Worm (Caenorhabditis elegans) whole organism, L4 larva: ENCODE measurements around the gene srh-55.
A peak's percentile ranks its signal among the peaks of the same experiment; 100 is the strongest.
"Not testable (repeated sequence)": the region's sequence is repeated elsewhere in the genome, so short reads cannot be mapped to it uniquely, and the experiment has no call there.

ENCODE experiments used
- F10B5.3 ChIP-seq: sonication (generic microtip); optimal IDR thresholded peaks from 2 replicates; lab custom pipeline; 2016; ENCODE audit warnings: mild to moderate bottlenecking, missing genetic modification characterization, missing compliant biosample characterization
- F26F4.8 ChIP-seq: fragments of 200-800 bp; sonication (Bioruptor generic); conservative IDR thresholded peaks from 2 replicates; pipeline ENCODE4 v1.3.6; 2022; ENCODE audit warnings: missing genetic modification characterization, missing compliant biosample characterization
- F37D6.2 ChIP-seq: sonication (generic microtip); optimal IDR thresholded peaks from 2 replicates; lab custom pipeline; 2016; ENCODE audit warnings: mild to moderate bottlenecking, missing genetic modification characterization, missing compliant biosample characterization
- F49E8.2 ChIP-seq: sonication (generic microtip); optimal IDR thresholded peaks from 2 replicates; lab custom pipeline; 2016; ENCODE audit warnings: missing compliant biosample characterization, mild to moderate bottlenecking, missing genetic modification characterization, borderline replicate concordance
- Y5F2A.4 ChIP-seq: fragments of 200-800 bp; sonication (Bioruptor generic); optimal IDR thresholded peaks from 2 replicates; lab custom pipeline; 2018; ENCODE audit warnings: mild to moderate bottlenecking, missing genetic modification characterization, missing compliant biosample characterization
- ZK337.2 ChIP-seq: fragments of 200-800 bp; sonication (Bioruptor generic); IDR thresholded peaks from 2 replicates; pipeline ENCODE4 v1.3.6; 2022; ENCODE audit warnings: missing genetic modification reagents, missing genetic modification characterization, missing compliant biosample characterization
- ama-1 ChIP-seq: fragments of 150-350 bp; optimal IDR thresholded peaks from 2 replicates; lab custom pipeline; 2014; ENCODE audit warnings: inconsistent platforms, mixed read lengths
- arid-1 ChIP-seq: fragments of 200-800 bp; sonication (Bioruptor generic); conservative IDR thresholded peaks from 2 replicates; pipeline ENCODE4 v1.3.6; 2022; ENCODE audit warnings: missing genetic modification reagents, missing genetic modification characterization, missing compliant biosample characterization
- ceh-28 ChIP-seq: fragments of 150-350 bp; optimal IDR thresholded peaks from 2 replicates; lab custom pipeline; 2014; ENCODE audit warnings: missing biosample characterization, missing genetic modification reagents, missing genetic modification characterization
- ceh-62 ChIP-seq: sonication (generic microtip); optimal IDR thresholded peaks from 2 replicates; lab custom pipeline; 2017; ENCODE audit warnings: missing biosample characterization, missing genetic modification characterization
- daf-12 ChIP-seq: fragments of 150-350 bp; optimal IDR thresholded peaks from 2 replicates; lab custom pipeline; 2014; ENCODE audit warnings: missing biosample characterization, missing genetic modification reagents, missing genetic modification characterization
- daf-16 ChIP-seq, 3 experiments: sonication (generic microtip); optimal IDR thresholded peaks; 2 replicates each; lab custom pipeline; 2016 to 2017; ENCODE audit warnings: missing genetic modification characterization in 3 of 3, missing genetic modification reagents in 3 of 3, mild to moderate bottlenecking in 2 of 3, missing compliant biosample characterization in 2 of 3, missing biosample characterization in 1 of 3, moderate library complexity in 1 of 3
- daf-19 ChIP-seq: fragments of 200-800 bp; sonication (Bioruptor generic); conservative IDR thresholded peaks from 2 replicates; pipeline ENCODE4 v1.3.6; 2022; ENCODE audit warnings: missing genetic modification characterization, missing compliant biosample characterization
- dmd-6 ChIP-seq: fragments of 200-800 bp; sonication (Bioruptor generic); IDR thresholded peaks from 2 replicates; pipeline ENCODE4 v1.3.6; 2022; ENCODE audit warnings: missing genetic modification reagents, missing genetic modification characterization, missing compliant biosample characterization
- dmd-8 ChIP-seq: fragments of 200-800 bp; sonication (Bioruptor generic); IDR thresholded peaks from 2 replicates; pipeline ENCODE4 v1.3.6; 2022; ENCODE audit warnings: missing genetic modification characterization, missing compliant biosample characterization
- dmd-9 ChIP-seq: fragments of 200-800 bp; sonication (Bioruptor generic); IDR thresholded peaks from 2 replicates; pipeline ENCODE4 v1.3.6; 2022; ENCODE audit warnings: missing genetic modification reagents, missing genetic modification characterization, missing compliant biosample characterization
- dve-1 ChIP-seq: sonication (generic microtip); optimal IDR thresholded peaks from 2 replicates; lab custom pipeline; 2017; ENCODE audit warnings: antibody characterized with exemption, mild to moderate bottlenecking, missing genetic modification characterization, missing compliant biosample characterization; ENCODE audit not compliant: insufficient read depth
- egl-43 ChIP-seq: fragments of 200-800 bp; sonication (Bioruptor generic); IDR thresholded peaks from 2 replicates; pipeline ENCODE4 v1.3.6; 2022; ENCODE audit warnings: missing genetic modification reagents, missing genetic modification characterization, missing compliant biosample characterization
- fos-1 ChIP-seq: fragments of 150-350 bp; optimal IDR thresholded peaks from 2 replicates; lab custom pipeline; 2014; ENCODE audit warnings: missing biosample characterization, missing genetic modification characterization
- hlh-11 ChIP-seq: fragments of 200-800 bp; sonication (Bioruptor generic); optimal IDR thresholded peaks from 2 replicates; lab custom pipeline; 2018; ENCODE audit warnings: mild to moderate bottlenecking, missing genetic modification characterization, missing compliant biosample characterization
- hmg-1.1 ChIP-seq: fragments of 200-800 bp; sonication (Bioruptor generic); IDR thresholded peaks from 2 replicates; pipeline ENCODE4 v1.3.6; 2022; ENCODE audit warnings: missing genetic modification reagents, missing genetic modification characterization, missing compliant biosample characterization
- lim-7 ChIP-seq: fragments of 200-800 bp; sonication (Bioruptor generic); IDR thresholded peaks from 2 replicates; pipeline ENCODE4 v1.3.6; 2022; ENCODE audit warnings: missing genetic modification characterization, missing compliant biosample characterization
- lin-1 ChIP-seq: fragments of 200-800 bp; sonication (Bioruptor generic); IDR thresholded peaks from 2 replicates; pipeline ENCODE4 v1.3.6; 2022; ENCODE audit warnings: missing genetic modification reagents, missing genetic modification characterization, missing compliant biosample characterization
- lin-29 ChIP-seq: fragments of 200-800 bp; sonication (Bioruptor generic); IDR thresholded peaks from 2 replicates; pipeline ENCODE4 v1.3.6; 2022; ENCODE audit warnings: missing genetic modification reagents, missing genetic modification characterization, missing compliant biosample characterization
- lin-38 ChIP-seq: fragments of 200-800 bp; sonication (Bioruptor generic); IDR thresholded peaks from 2 replicates; pipeline ENCODE4 v1.3.6; 2022; ENCODE audit warnings: missing genetic modification reagents, missing genetic modification characterization, missing compliant biosample characterization
- lir-3 ChIP-seq: sonication (generic microtip); optimal IDR thresholded peaks from 2 replicates; lab custom pipeline; 2016; ENCODE audit warnings: mild to moderate bottlenecking, missing genetic modification characterization, missing compliant biosample characterization
- mdt-29 ChIP-seq: fragments of 200-800 bp; sonication (Bioruptor generic); IDR thresholded peaks from 2 replicates; pipeline ENCODE4 v1.3.6; 2022; ENCODE audit warnings: missing genetic modification reagents, missing genetic modification characterization, missing compliant biosample characterization
- nhr-10 ChIP-seq: fragments of 150-350 bp; optimal IDR thresholded peaks from 2 replicates; lab custom pipeline; 2014; ENCODE audit warnings: missing biosample characterization, missing genetic modification characterization
- nhr-237 ChIP-seq: sonication (generic microtip); optimal IDR thresholded peaks from 2 replicates; lab custom pipeline; 2017; ENCODE audit warnings: missing biosample characterization, missing genetic modification characterization
- nhr-25 ChIP-seq: sonication (generic microtip); optimal IDR thresholded peaks from 2 replicates; lab custom pipeline; 2017; ENCODE audit warnings: missing genetic modification characterization, mild to moderate bottlenecking, missing compliant biosample characterization, antibody characterized with exemption, moderate library complexity, borderline replicate concordance; ENCODE audit not compliant: insufficient read depth
- nhr-41 ChIP-seq: fragments of 200-800 bp; sonication (Bioruptor generic); IDR thresholded peaks from 2 replicates; pipeline ENCODE4 v1.3.6; 2022; ENCODE audit warnings: missing genetic modification reagents, missing genetic modification characterization, missing compliant biosample characterization
- nhr-6 ChIP-seq: fragments of 150-350 bp; optimal IDR thresholded peaks from 2 replicates; lab custom pipeline; 2014; ENCODE audit warnings: missing biosample characterization, missing genetic modification characterization
- sdz-12 ChIP-seq: fragments of 200-800 bp; sonication (Bioruptor generic); optimal IDR thresholded peaks from 2 replicates; lab custom pipeline; 2018; ENCODE audit warnings: mild to moderate bottlenecking, missing genetic modification characterization, missing compliant biosample characterization
- skn-1 ChIP-seq: fragments of 150-350 bp; optimal IDR thresholded peaks from 2 replicates; lab custom pipeline; 2014; ENCODE audit warnings: missing biosample characterization, missing genetic modification characterization
- snpc-1.2 ChIP-seq: fragments of 200-800 bp; sonication (Bioruptor generic); IDR thresholded peaks from 2 replicates; pipeline ENCODE4 v1.3.6; 2022; ENCODE audit warnings: missing genetic modification reagents, missing genetic modification characterization, missing compliant biosample characterization
- spr-3 ChIP-seq: fragments of 200-800 bp; sonication (Bioruptor generic); optimal IDR thresholded peaks from 2 replicates; lab custom pipeline; 2018; ENCODE audit warnings: mild to moderate bottlenecking, missing genetic modification characterization, missing compliant biosample characterization
- tag-97 ChIP-seq: fragments of 200-800 bp; sonication (Bioruptor generic); IDR thresholded peaks from 2 replicates; pipeline ENCODE4 v1.3.6; 2022; ENCODE audit warnings: missing genetic modification characterization, missing compliant biosample characterization
- unc-130 ChIP-seq: sonication (generic microtip); optimal IDR thresholded peaks from 2 replicates; lab custom pipeline; 2016; ENCODE audit warnings: missing genetic modification reagents, missing genetic modification characterization, missing compliant biosample characterization
- zip-11 ChIP-seq: fragments of 200-800 bp; sonication (Bioruptor generic); IDR thresholded peaks from 2 replicates; pipeline ENCODE4 v1.3.6; 2022; ENCODE audit warnings: missing genetic modification characterization, missing compliant biosample characterization
- zip-2 ChIP-seq: fragments of 150-350 bp; optimal IDR thresholded peaks from 2 replicates; lab custom pipeline; 2014; ENCODE audit warnings: missing biosample characterization, missing genetic modification characterization

srh-55 gene

DNA sequence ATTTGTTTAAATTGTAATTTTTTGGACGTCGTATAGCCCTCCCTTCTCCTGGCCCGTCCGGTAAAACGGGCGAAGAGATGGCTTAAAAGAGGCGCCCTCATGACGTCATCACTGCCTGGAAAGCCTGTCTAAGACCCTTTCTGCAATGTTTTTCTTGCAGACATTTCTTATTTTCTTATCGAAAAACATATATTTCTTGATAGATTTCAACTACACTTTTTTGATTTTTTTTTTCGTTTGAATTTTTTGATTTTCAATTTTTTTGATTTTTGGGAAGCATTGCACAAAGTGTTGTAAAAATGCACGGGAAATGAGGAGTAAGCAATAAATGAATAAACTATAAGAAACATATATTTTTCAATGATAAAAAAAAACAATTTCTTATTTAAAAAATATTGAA lies 39.4 kb upstream of the srh-55 start, which contains the start of gene T01G5.6:
TSS of gene T01G5.6 (minus strand) at position 101 of the 400 bp plus-strand sequence.
- TF ChIP-seq F10B5.3 (tag; lab: Kevin White, UChicago) (no peak), F26F4.8 (GFP tag; lab: Robert Waterston, UW) (no peak), egl-43 (GFP tag; lab: Robert Waterston, UW) (no peak), tag-97 (GFP tag; lab: Robert Waterston, UW) (no peak)

ce11 chrV:15115968-15116367 lies 37.4 kb upstream of the srh-55 start, which contains the start of gene T01G5.8:
TSS of gene T01G5.8 (plus strand) at chrV:15116268.
- not testable (repeated sequence) for TF ChIP-seq F37D6.2 (tag; lab: Kevin White, UChicago); egl-43 (GFP tag; lab: Robert Waterston, UW); lin-38 (GFP tag; lab: Robert Waterston, UW)

DNA sequence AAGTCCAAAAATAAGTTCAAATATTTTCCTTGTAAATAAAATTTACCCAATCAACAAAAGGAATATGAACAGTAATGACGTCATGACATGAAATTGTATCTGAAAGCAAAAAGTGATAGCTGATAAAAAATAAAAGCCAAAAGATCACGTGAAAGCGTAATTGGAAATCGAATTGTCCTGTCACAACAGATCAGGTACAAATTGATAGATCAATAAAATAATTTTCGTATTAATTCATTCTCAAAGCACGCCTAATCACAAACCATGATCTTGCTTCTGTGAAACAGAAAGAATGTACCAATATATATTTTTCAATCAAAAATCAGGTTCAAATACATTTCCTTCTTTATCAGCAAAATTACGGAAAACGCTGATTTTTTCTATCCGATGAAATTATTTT lies 33.9 kb upstream of the srh-55 start, which contains the start of gene flor-1:
TSS of gene flor-1 (minus strand) at position 101 of the 400 bp plus-strand sequence.
- TF ChIP-seq ama-1 (lab: Kevin White, UChicago) (no peak), lin-29 (no peak), dve-1 (tag; lab: Kevin White, UChicago) (peak; percentile 20)

DNA sequence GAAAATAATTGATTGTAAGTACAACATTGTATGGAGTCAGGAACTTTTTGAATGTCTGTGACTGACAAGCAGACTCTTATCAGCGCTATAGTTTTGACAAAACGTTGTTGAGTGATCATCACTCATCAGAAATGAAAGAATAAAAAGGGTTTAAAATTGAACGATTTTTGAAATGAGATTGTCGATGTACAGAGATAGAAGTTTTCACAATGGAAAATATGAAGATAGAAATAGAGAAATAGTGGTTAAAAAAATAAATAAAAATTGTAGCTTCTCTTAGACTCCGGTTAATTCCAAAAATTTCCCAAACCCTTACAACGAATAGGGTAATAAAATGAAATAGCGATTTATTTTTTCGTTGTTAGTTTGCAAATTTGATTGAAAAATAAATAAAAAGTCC lies 28.2 kb upstream of the srh-55 start, which contains the start of gene ugt-30:
TSS of gene ugt-30 (minus strand) at position 101 of the 400 bp plus-strand sequence.
- peak; percentile 40; the same call in 1 of the 2 replicates for TF ChIP-seq dmd-6 (GFP tag; lab: Robert Waterston, UW)

- no peak for TF ChIP-seq lim-7 (GFP tag; lab: Robert Waterston, UW)
- no peak for TF ChIP-seq lin-1 (GFP tag; lab: Robert Waterston, UW)
- TF ChIP-seq snpc-1.2 = no peak
- no peak for TF ChIP-seq Y5F2A.4 (GFP tag; lab: Kevin White, UChicago)
- no peak for TF ChIP-seq nhr-10
- TF ChIP-seq nhr-25 (tag; lab: Kevin White, UChicago) = no peak
- TF ChIP-seq ceh-28 (tag; lab: Kevin White, UChicago) = no peak
- no peak for TF ChIP-seq daf-19 (GFP tag; lab: Robert Waterston, UW)
- no peak for TF ChIP-seq spr-3 (GFP tag; lab: Kevin White, UChicago)
- TF ChIP-seq F49E8.2 (tag; lab: Kevin White, UChicago) = no peak
- TF ChIP-seq daf-12 (tag; lab: Kevin White, UChicago) = no peak
- TF ChIP-seq ceh-62 (tag; lab: Kevin White, UChicago) = no peak
- TF ChIP-seq dmd-9 = no peak
- no peak for TF ChIP-seq unc-130 (GFP tag; lab: Kevin White, UChicago)
- no peak for TF ChIP-seq ZK337.2
Measured at ce11 chrV:15127413-15127812, 26.0 kb upstream of the srh-55 start, which contains the start of gene srj-27. TSS of gene srj-27 (minus strand) at chrV:15127513.

DNA sequence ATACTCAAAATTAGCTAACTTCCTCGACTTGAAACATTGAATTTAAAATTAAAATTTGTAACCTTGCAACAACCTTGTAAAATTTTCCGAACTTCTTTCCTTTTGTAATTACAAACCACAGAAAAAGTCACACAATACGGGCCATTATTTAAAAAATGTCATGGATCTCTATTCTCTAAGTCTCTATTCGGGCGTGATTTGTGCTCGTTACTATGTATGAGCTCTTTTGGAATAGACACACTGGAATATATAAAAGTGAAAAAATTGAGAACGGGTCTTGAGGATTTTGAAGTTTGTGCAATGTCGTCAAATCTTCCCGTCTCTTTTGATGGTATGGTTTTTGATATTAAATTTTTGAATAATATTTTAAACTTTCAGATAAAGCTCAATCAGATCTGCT lies 25.4 kb upstream of the srh-55 start, which contains the start of gene srr-7:
TSS of gene srr-7 (plus strand) at position 301 of the 400 bp plus-strand sequence.
- no peak for TF ChIP-seq skn-1 (tag; lab: Kevin White, UChicago)
- no peak for TF ChIP-seq nhr-237 (tag; lab: Kevin White, UChicago)
- no peak for TF ChIP-seq fos-1 (tag; lab: Kevin White, UChicago)
- no peak for TF ChIP-seq arid-1 (GFP tag; lab: Robert Waterston, UW)
- no peak for TF ChIP-seq nhr-6
- no peak for TF ChIP-seq F10B5.3 (tag; lab: Kevin White, UChicago)
- no peak for TF ChIP-seq dve-1 (tag; lab: Kevin White, UChicago)
- TF ChIP-seq hmg-1.1 (GFP tag; lab: Robert Waterston, UW) = no peak
- TF ChIP-seq F26F4.8 (GFP tag; lab: Robert Waterston, UW) = no peak
- no peak for TF ChIP-seq dmd-8 (GFP tag; lab: Robert Waterston, UW)
- TF ChIP-seq nhr-41 (GFP tag; lab: Robert Waterston, UW) = no peak
- TF ChIP-seq zip-2 (tag; lab: Kevin White, UChicago) = no peak
- no peak for TF ChIP-seq lir-3 (tag; lab: Kevin White, UChicago)
- no peak for TF ChIP-seq zip-11 (GFP tag; lab: Robert Waterston, UW)
- TF ChIP-seq daf-16 (GFP tag; optimal IDR thresholded peaks at IDR 0.05; lab: Kevin White, UChicago) = no peak
- no peak for TF ChIP-seq daf-16 (tag; optimal IDR thresholded peaks at IDR 0.05; lab: Kevin White, UChicago)
- TF ChIP-seq sdz-12 = no peak
- no peak for TF ChIP-seq hlh-11 (tag; lab: Kevin White, UChicago)
- TF ChIP-seq dmd-9 = no peak
- no peak for TF ChIP-seq mdt-29 (GFP tag; lab: Robert Waterston, UW)
